Worm (Caenorhabditis elegans) whole organism, L4/young adult: ENCODE data around the gene ZK177.1.

Experiments used
- W03F9.2 ChIP-seq: fragments of 150-350 bp; optimal IDR thresholded peaks from 2 replicates; lab custom pipeline; 2014; ENCODE audit warnings: missing biosample characterization, missing genetic modification characterization
- dao-5 ChIP-seq: sonication (generic microtip); optimal IDR thresholded peaks from 2 replicates; lab custom pipeline; 2016; ENCODE audit warnings: missing genotype, missing genetic modification characterization, moderate library complexity, missing compliant biosample characterization
- him-1 ChIP-seq: sonication (generic microtip); optimal IDR thresholded peaks from 2 replicates; lab custom pipeline; 2016; ENCODE audit warnings: missing genotype, missing genetic modification reagents, missing genetic modification characterization, missing compliant biosample characterization

DNA sequence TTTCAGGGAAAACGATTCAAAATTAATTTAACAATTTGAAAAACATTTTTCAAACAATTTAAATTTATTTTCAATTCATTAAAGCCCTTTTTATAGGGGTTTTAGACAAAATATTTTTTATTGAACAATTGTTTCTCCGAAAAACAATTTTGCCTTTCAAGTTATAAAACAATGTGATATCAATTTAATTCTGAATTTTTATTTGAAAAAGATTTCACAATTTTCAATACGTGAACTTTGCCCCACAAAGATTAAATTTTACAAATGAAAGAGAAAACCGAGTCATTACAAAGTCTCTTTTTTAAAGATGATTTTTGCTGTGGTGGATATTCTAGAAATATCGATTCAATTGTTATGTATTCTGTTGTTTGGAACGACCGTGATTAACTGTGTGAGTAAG lies 9.0 kb upstream of the ZK177.1 start, which contains the start of gene ZK177.2:
- TF ChIP-seq dao-5 (tag; lab: Kevin White, UChicago) (no peak), him-1 (no peak), W03F9.2 (tag; lab: Kevin White, UChicago) (no peak)
